Fruit fly (Drosophila melanogaster) whole organism, larva: ENCODE data around the gene hay.

Source experiments
- noc ChIP-seq: fragments of 200-800 bp; sonication (Bioruptor generic); optimal IDR thresholded peaks from 3 replicates; lab custom pipeline; 2019; ENCODE audit warnings: missing biosample characterization, mild to moderate bottlenecking, missing genetic modification characterization, moderate library complexity

hay gene

dm6 chr3L:10669592-10670400 is 38.9 kb downstream of the hay start:
- no peak for TF ChIP-seq noc

dm6 chr3L:10672540-10672939 is 41.7 kb downstream of the hay start:
- TF ChIP-seq noc, result no peak

dm6 chr3L:10674145-10674547 is 43.3 kb downstream of the hay start:
- TF ChIP-seq noc, result peak; percentile 24

dm6 chr3L:10674940-10675339 is 44.1 kb downstream of the hay start:
- TF ChIP-seq noc, result no peak

DNA sequence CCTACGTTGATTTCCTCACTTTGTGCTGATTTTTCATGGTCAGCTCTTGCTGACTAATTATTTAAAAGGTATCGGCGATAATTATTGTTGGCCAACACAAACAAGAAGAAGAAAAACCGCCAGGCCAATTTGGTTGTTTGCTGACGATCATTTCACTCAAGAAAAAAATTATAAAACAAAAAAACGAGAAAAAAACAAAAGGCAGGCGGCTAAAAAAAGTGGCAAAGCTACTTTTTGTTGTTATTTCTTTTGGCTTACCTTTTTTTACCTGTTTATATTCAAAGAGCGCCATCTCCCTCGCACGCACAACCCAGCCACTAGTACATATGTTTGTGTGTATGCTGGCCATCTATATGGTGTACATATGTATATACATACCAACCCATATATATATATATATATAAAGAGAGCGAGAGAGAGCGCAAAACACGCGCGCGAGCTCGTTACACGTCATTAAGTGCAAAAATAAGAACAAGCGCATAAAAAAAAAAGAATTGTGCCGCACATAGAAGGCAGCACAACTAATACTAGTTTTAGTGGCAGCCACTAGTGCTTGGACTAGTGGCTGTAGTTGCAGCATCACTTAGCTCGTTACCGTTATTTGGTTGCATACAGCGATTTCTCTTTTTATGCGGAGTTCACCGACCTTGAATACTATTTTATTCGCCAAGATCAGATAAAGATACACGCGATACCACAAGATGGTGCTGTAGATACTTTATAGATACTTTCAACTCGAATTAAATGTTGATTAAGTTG is 44.9 kb downstream of the hay start:
- no peak for TF ChIP-seq noc

DNA sequence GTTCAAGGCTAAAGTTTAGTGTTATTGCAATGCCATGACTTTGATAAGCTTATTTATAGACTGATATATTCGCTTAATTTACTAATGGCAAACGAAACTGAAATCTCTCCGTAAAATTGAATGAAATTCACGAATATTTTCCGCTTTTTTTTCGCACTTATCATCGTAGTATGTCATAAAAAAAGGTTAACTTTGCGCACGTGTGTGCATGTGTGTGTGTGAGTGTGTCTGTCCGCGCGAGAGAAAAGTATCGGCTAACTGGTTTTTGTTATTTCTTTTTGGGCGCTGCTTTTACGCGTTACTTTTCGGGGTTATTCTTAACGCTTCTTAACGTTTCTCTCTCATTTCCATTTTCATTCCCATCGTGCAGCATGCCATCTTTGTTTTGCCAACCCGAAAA is 46.9 kb downstream of the hay start:
- TF ChIP-seq noc, result no peak

- TF ChIP-seq noc, result peak; percentile 93
These were observed 47.7 kb downstream of the hay start for dm6 chr3L:10678545-10679067.

DNA sequence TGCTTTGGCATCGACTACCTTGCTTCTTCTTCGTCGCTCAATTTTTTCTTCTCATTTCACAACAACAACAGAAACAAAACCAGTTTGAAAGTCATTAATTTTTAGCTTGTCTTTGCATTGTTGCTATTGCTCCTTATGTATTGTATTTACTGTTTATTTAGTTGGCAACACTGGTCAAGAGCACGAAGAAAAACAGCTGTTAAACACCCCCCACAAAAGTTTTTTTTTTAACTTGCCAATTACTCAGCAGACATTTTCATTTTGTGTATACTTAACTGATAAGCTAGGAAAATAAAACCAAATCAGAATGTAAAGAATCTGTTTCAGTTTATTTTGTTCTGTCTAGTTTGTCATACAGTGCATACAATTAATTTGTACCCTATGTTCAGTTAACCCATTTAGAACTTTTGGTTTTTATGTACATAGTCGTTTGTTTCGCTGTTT is 48.9 kb downstream of the hay start:
- TF ChIP-seq noc, result peak; percentile 43

- no peak for TF ChIP-seq noc
These were observed 49.3 kb downstream of the hay start for dm6 chr3L:10680177-10680576.

DNA sequence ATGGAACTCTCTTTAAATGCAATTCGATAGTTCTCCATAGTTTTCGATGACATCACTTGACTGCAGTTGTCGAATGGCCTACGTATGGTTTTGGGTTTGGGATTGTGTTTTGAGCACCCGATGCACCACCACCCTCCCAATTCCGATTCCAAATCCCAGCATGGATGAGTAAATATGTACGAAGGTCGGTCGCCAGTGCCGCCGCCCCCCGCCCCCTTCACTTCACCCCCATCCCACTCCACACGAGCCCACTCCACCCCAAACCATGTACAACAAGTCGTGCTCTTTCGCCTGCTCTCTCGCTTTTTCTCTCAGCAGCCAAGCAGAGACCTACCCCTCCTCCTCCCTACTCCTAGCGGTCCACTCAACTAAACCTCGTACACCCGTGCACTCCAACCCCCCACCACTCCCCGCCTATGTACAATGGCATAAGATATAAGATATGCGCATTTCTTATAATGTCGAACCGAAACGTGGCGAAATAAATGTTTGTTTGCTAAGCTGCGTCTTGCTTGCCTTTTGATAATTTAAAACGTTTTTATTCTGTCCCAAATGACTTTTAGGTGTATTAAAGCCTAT is 49.9 kb downstream of the hay start:
- no peak for TF ChIP-seq noc

DNA sequence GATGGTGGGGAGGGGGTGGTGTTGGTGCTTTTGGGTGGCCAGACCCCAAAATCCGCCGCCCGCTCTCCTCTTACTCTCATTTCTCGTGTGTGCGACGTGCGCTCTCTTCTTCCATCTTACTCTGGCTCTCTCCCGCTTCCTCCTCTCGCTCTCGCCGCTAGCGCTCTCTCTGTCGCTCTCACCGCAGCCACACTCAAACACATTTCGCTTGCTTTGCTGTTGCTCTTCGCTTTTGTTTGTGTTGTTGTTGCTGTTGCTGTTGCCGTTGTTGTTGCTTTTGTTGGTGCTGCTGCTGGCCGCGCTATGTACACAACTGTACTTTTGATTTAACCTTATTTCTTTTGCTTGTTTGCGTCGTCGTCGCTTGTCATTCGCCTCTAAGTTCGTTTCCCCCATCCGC is 50.9 kb downstream of the hay start:
- TF ChIP-seq noc, result no peak

DNA sequence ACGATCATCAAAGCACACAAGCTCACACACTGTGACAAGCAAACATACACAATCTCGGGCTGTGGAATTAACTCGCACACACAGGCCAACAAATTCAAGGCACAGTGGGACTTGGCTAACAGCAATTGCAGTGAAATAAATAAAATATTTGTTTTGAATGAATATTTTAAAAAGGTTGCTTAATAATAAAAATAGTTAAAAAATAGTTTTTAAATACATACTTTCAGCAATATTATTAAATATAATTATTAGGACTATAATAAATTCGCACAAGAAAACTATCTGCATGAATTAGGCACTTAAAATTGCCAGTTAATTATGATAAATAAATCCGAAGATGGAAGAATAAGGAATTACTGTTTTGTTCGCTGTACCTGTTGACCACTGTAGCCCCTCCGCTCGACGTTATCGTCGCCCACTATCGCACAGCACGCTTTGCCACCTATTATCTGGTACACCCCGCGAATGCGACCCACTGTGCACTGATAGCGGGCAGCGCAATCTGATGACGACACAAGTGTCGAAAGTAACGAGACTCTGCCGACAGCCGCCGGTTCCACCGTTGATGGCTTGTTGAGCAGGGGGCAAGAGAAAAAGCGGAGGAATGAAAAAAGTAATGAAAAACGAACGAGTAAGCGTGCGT is 52.0 kb downstream of the hay start:
- peak; percentile 98 for TF ChIP-seq noc
